Fruit fly (Drosophila melanogaster) Kc167 (cell line): ENCODE measurements around the gene kuz.

Experiments used
- Sin3A ChIP-seq: fragments of >200 bp; optimal IDR thresholded peaks from 2 replicates; lab custom pipeline; 2018; ENCODE audit warnings: missing external identifiers
- insv ChIP-seq: fragments of >200 bp; optimal IDR thresholded peaks from 3 replicates; lab custom pipeline; 2018; ENCODE audit warnings: missing external identifiers

- TF ChIP-seq Sin3A (lab: Kevin White, UChicago) = no peak
- TF ChIP-seq insv = no peak
Observed at dm6 chr2L:13570016-13570415, 20.1 kb downstream of the kuz start.
